Fruit fly (Drosophila melanogaster) whole organism, embryonic: Measurements from ENCODE around the gene Svil.

ENCODE experiments used
- ATbp ChIP-seq: fragments of 200-800 bp; sonication (Bioruptor generic); optimal IDR thresholded peaks from 2 replicates; lab custom pipeline; 2017; ENCODE audit warnings: missing biosample characterization, mild to moderate bottlenecking, missing genetic modification characterization, missing genetic modification reagents
- Abd-B ChIP-seq: fragments of 200-800 bp; sonication (Bioruptor generic); optimal IDR thresholded peaks from 2 replicates; lab custom pipeline; 2018; ENCODE audit warnings: missing biosample characterization, mild to moderate bottlenecking, missing genetic modification characterization, moderate library complexity
- CG10274 ChIP-seq: fragments of 200-800 bp; sonication (Bioruptor generic); optimal IDR thresholded peaks from 3 replicates; lab custom pipeline; 2017; ENCODE audit warnings: missing biosample characterization, mild to moderate bottlenecking, missing genetic modification characterization
- CG11456 ChIP-seq: fragments of 200-800 bp; sonication (Bioruptor generic); IDR thresholded peaks from 3 replicates; pipeline ENCODE4 v1.3.6; 2022; ENCODE audit warnings: missing biosample characterization, missing genetic modification characterization
- CG12391 ChIP-seq: fragments of 200-800 bp; sonication (Bioruptor generic); optimal IDR thresholded peaks from 3 replicates; lab custom pipeline; 2018; ENCODE audit warnings: missing biosample characterization, mild to moderate bottlenecking, missing genetic modification characterization, moderate library complexity
- CG15073 ChIP-seq: fragments of 200-800 bp; sonication (Bioruptor generic); optimal IDR thresholded peaks from 2 replicates; lab custom pipeline; 2016; ENCODE audit warnings: missing biosample characterization, missing genetic modification characterization
- CG15514 ChIP-seq: fragments of 200-800 bp; sonication (Bioruptor generic); optimal IDR thresholded peaks from 3 replicates; lab custom pipeline; 2017; ENCODE audit warnings: missing biosample characterization, missing genetic modification characterization, mild to moderate bottlenecking, moderate library complexity, missing genetic modification reagents
- CG16863 ChIP-seq: fragments of 200-800 bp; sonication (Bioruptor generic); optimal IDR thresholded peaks from 3 replicates; lab custom pipeline; 2016; ENCODE audit warnings: missing biosample characterization, missing genetic modification characterization
- CG18262 ChIP-seq: fragments of 200-800 bp; optimal IDR thresholded peaks from 3 replicates; lab custom pipeline; 2019; ENCODE audit warnings: missing biosample characterization, mild to moderate bottlenecking, missing genetic modification characterization, moderate library complexity
- CG2678 ChIP-seq: fragments of 200-800 bp; sonication (Bioruptor generic); optimal IDR thresholded peaks from 3 replicates; lab custom pipeline; 2019; ENCODE audit warnings: missing biosample characterization, mild to moderate bottlenecking, missing genetic modification characterization, moderate library complexity
- CG4424 ChIP-seq: fragments of 200-800 bp; sonication (Bioruptor generic); optimal IDR thresholded peaks from 3 replicates; lab custom pipeline; 2016; ENCODE audit warnings: missing biosample characterization, missing genetic modification characterization
- CG4617 ChIP-seq: fragments of 200-800 bp; sonication (Bioruptor generic); optimal IDR thresholded peaks from 3 replicates; lab custom pipeline; 2016; ENCODE audit warnings: missing biosample characterization, missing genetic modification characterization, borderline replicate concordance
- CG4707 ChIP-seq: fragments of 200-800 bp; sonication (Bioruptor generic); optimal IDR thresholded peaks from 2 replicates; lab custom pipeline; 2018; ENCODE audit warnings: missing biosample characterization, mild to moderate bottlenecking, missing genetic modification characterization, moderate library complexity
- CG6689 ChIP-seq: fragments of 200-800 bp; sonication (Bioruptor generic); IDR thresholded peaks from 2 replicates; pipeline ENCODE4 v1.3.6; 2022; ENCODE audit warnings: missing biosample characterization, missing genetic modification characterization
- CG6854 ChIP-seq: fragments of 200-800 bp; sonication (Bioruptor generic); optimal IDR thresholded peaks from 3 replicates; lab custom pipeline; 2017; ENCODE audit warnings: missing biosample characterization, mild to moderate bottlenecking, missing genetic modification characterization
- CG7271 ChIP-seq: fragments of 200-800 bp; sonication (Bioruptor generic); optimal IDR thresholded peaks from 2 replicates; lab custom pipeline; 2018; ENCODE audit warnings: missing biosample characterization, mild to moderate bottlenecking, missing genetic modification characterization, moderate library complexity
- CG7745 ChIP-seq: fragments of 200-800 bp; sonication (Bioruptor generic); optimal IDR thresholded peaks from 2 replicates; lab custom pipeline; 2018; ENCODE audit warnings: missing biosample characterization, mild to moderate bottlenecking, missing genetic modification characterization, moderate library complexity
- CG8765 ChIP-seq: fragments of 200-800 bp; sonication (Bioruptor generic); IDR thresholded peaks from 2 replicates; pipeline ENCODE4 v1.3.6; 2022; ENCODE audit warnings: missing biosample characterization, missing genetic modification characterization
- CkIIα-i1 ChIP-seq: fragments of 200-800 bp; sonication (Bioruptor generic); IDR thresholded peaks from 2 replicates; pipeline ENCODE4 v1.3.6; 2022; ENCODE audit warnings: missing biosample characterization, missing genetic modification characterization
- ERR ChIP-seq: fragments of 200-800 bp; sonication (Bioruptor generic); optimal IDR thresholded peaks from 2 replicates; lab custom pipeline; 2016; ENCODE audit warnings: missing biosample characterization, missing genetic modification characterization
- H2.0 ChIP-seq: fragments of 200-800 bp; sonication (Bioruptor generic); IDR thresholded peaks from 2 replicates; pipeline ENCODE4 v1.3.6; 2022; ENCODE audit warnings: missing biosample characterization, missing genetic modification characterization
- HHEX ChIP-seq: fragments of 200-800 bp; sonication (Bioruptor generic); optimal IDR thresholded peaks from 3 replicates; lab custom pipeline; 2017; ENCODE audit warnings: missing biosample characterization, mild to moderate bottlenecking, missing genetic modification characterization, missing genetic modification reagents
- HLHmδ ChIP-seq: fragments of 200-800 bp; sonication (Bioruptor generic); optimal IDR thresholded peaks from 2 replicates; lab custom pipeline; 2018; ENCODE audit warnings: missing biosample characterization, mild to moderate bottlenecking, missing genetic modification characterization, moderate library complexity
- Kr ChIP-seq: fragments of 200-800 bp; sonication (Bioruptor generic); optimal IDR thresholded peaks from 2 replicates; lab custom pipeline; 2017; ENCODE audit warnings: missing biosample characterization, mild to moderate bottlenecking, missing genetic modification characterization
- Mrtf ChIP-seq: fragments of 200-800 bp; sonication (Bioruptor generic); IDR thresholded peaks from 3 replicates; pipeline ENCODE4 v1.3.6; 2022; ENCODE audit warnings: missing biosample characterization, missing genetic modification characterization
- NFAT ChIP-seq: fragments of 200-800 bp; sonication (Bioruptor generic); IDR thresholded peaks from 2 replicates; pipeline ENCODE4 v1.3.6; 2022; ENCODE audit warnings: missing biosample characterization, missing genetic modification characterization
- Nf-YC ChIP-seq: fragments of 200-800 bp; optimal IDR thresholded peaks from 3 replicates; lab custom pipeline; 2019; ENCODE audit warnings: missing biosample characterization, mild to moderate bottlenecking, missing genetic modification characterization, moderate library complexity
- PHDP ChIP-seq: fragments of 200-800 bp; sonication (Bioruptor generic); optimal IDR thresholded peaks from 3 replicates; lab custom pipeline; 2018; ENCODE audit warnings: missing biosample characterization, mild to moderate bottlenecking, missing genetic modification characterization, moderate library complexity
- Side ChIP-seq: fragments of 200-800 bp; sonication (Bioruptor generic); optimal IDR thresholded peaks from 2 replicates; lab custom pipeline; 2016; ENCODE audit warnings: missing biosample characterization, missing genetic modification characterization
- Sin3A ChIP-seq: fragments of >200 bp; optimal IDR thresholded peaks from 2 replicates; lab custom pipeline; 2018
- Sry-β ChIP-seq: fragments of 200-800 bp; sonication (Bioruptor generic); optimal IDR thresholded peaks from 2 replicates; lab custom pipeline; 2018; ENCODE audit warnings: missing biosample characterization, mild to moderate bottlenecking, missing genetic modification characterization, moderate library complexity
- Sry-δ ChIP-seq: fragments of 200-800 bp; sonication (Bioruptor generic); optimal IDR thresholded peaks from 2 replicates; lab custom pipeline; 2016; ENCODE audit warnings: missing biosample characterization, missing genetic modification characterization
- abd-A ChIP-seq: fragments of 200-800 bp; sonication (Bioruptor generic); optimal IDR thresholded peaks from 3 replicates; lab custom pipeline; 2019; ENCODE audit warnings: missing biosample characterization, mild to moderate bottlenecking, missing genetic modification characterization, moderate library complexity
- ato ChIP-seq: fragments of 200-800 bp; sonication (Bioruptor generic); IDR thresholded peaks from 2 replicates; pipeline ENCODE4 v1.3.6; 2022; ENCODE audit warnings: missing biosample characterization, missing genetic modification characterization; ENCODE audit not compliant: partially characterized antibody
- br ChIP-seq: fragments of >200 bp; optimal IDR thresholded peaks from 2 replicates; lab custom pipeline; 2017
- cg ChIP-seq: fragments of 200-800 bp; sonication (Bioruptor generic); optimal IDR thresholded peaks from 3 replicates; lab custom pipeline; 2019; ENCODE audit warnings: missing biosample characterization, mild to moderate bottlenecking, missing genetic modification characterization, moderate library complexity
- crp ChIP-seq, 2 experiments: fragments of 200-800 bp; sonication (Bioruptor generic); optimal IDR thresholded peaks; 2 replicates in 1 of 2; 3 replicates in 1 of 2; lab custom pipeline; 2017; ENCODE audit warnings: missing biosample characterization in 2 of 2, missing genetic modification characterization in 2 of 2, mild to moderate bottlenecking in 1 of 2, moderate library complexity in 1 of 2
- cwo ChIP-seq: fragments of 200-800 bp; sonication (Bioruptor generic); optimal IDR thresholded peaks from 3 replicates; lab custom pipeline; 2017; ENCODE audit warnings: missing biosample characterization, missing genetic modification characterization, mild to moderate bottlenecking, moderate library complexity, missing genetic modification reagents
- dimm ChIP-seq: fragments of 200-800 bp; sonication (Bioruptor generic); IDR thresholded peaks from 2 replicates; pipeline ENCODE4 v1.3.6; 2022; ENCODE audit warnings: missing biosample characterization, missing genetic modification characterization
- dpn ChIP-seq, 2 experiments: fragments of 200-800 bp; sonication (Bioruptor generic); optimal IDR thresholded peaks; 3 replicates each; lab custom pipeline; 2016; ENCODE audit warnings: missing biosample characterization in 2 of 2, missing genetic modification characterization in 2 of 2
- emc ChIP-seq: fragments of 200-800 bp; sonication (Bioruptor generic); optimal IDR thresholded peaks from 2 replicates; lab custom pipeline; 2016; ENCODE audit warnings: missing biosample characterization, missing genetic modification characterization
- fd96Cb ChIP-seq: fragments of 200-800 bp; sonication (Bioruptor generic); optimal IDR thresholded peaks from 2 replicates; lab custom pipeline; 2018; ENCODE audit warnings: missing biosample characterization, mild to moderate bottlenecking, missing genetic modification characterization, moderate library complexity
- gro ChIP-seq: fragments of 200-800 bp; sonication (Bioruptor generic); optimal IDR thresholded peaks from 2 replicates; lab custom pipeline; 2016; ENCODE audit warnings: missing biosample characterization, missing genetic modification characterization
- ind ChIP-seq: fragments of 200-800 bp; sonication (Bioruptor generic); optimal IDR thresholded peaks from 3 replicates; lab custom pipeline; 2016; ENCODE audit warnings: missing biosample characterization, missing genetic modification characterization
- jigr1 ChIP-seq: fragments of 200-800 bp; sonication (Bioruptor generic); IDR thresholded peaks from 3 replicates; pipeline ENCODE4 v1.3.6; 2022; ENCODE audit warnings: missing biosample characterization, missing genetic modification characterization
- ken ChIP-seq: fragments of 200-800 bp; sonication (Bioruptor generic); IDR thresholded peaks from 3 replicates; pipeline ENCODE4 v1.3.6; 2022; ENCODE audit warnings: missing biosample characterization, missing genetic modification characterization
- lov ChIP-seq, 2 experiments: fragments of 200-800 bp in 1 of 2; fragments of >200 bp in 1 of 2; sonication (Bioruptor generic) in 1 of 2; IDR thresholded peaks in 1 of 2; optimal IDR thresholded peaks in 1 of 2; 2 replicates in 1 of 2; 3 replicates in 1 of 2; pipeline versions ENCODE4 v1.3.6 to Lab custom; 2017 to 2022; ENCODE audit warnings: missing biosample characterization in 1 of 2, missing genetic modification characterization in 1 of 2
- repo ChIP-seq: fragments of 200-800 bp; sonication (Bioruptor generic); optimal IDR thresholded peaks from 2 replicates; lab custom pipeline; 2016; ENCODE audit warnings: missing biosample characterization, missing genetic modification characterization
- trh ChIP-seq: fragments of 200-800 bp; sonication (Bioruptor generic); optimal IDR thresholded peaks from 2 replicates; lab custom pipeline; 2016; ENCODE audit warnings: missing biosample characterization, missing genetic modification characterization
- tup ChIP-seq: fragments of 200-800 bp; sonication (Bioruptor generic); optimal IDR thresholded peaks from 2 replicates; lab custom pipeline; 2016; ENCODE audit warnings: missing biosample characterization, mild to moderate bottlenecking, missing genetic modification characterization, moderate library complexity

The Svil gene

DNA sequence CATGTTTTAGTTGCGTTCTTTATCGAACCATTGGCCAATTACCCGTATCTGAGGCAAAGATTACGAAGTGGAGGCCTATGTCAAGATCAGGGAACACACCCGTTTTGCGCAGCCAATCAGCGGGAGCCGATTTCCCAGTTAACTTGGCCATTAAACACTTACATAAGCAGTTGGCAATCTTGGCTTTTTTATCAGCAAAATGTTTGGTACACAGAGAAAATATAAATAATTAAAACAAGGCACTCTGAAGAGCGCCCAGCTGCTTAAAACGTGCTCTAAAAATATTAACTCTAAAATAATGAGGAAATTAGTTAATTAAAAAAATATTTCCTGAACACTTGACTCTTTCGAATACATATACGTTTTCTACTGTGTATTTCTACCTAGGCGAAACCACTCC, 124.3 kb downstream of the Svil start (continued):
- TF ChIP-seq CG15073 (GFP tag; lab: Kevin White, UChicago) (no peak), CG6689 (peak; percentile 54), Sry-β (GFP tag; lab: Kevin White, UChicago) (no peak), repo (GFP tag; lab: Kevin White, UChicago) (no peak), ERR (GFP tag; lab: Kevin White, UChicago) (peak; percentile 16), Nf-YC (tag; lab: Kevin White, UChicago) (peak; percentile 87), PHDP (peak; percentile 67), abd-A (tag; lab: Kevin White, UChicago) (no peak), Kr (GFP tag; lab: Kevin White, UChicago) (no peak), CG7745 (tag; lab: Kevin White, UChicago) (no peak), CG4707 (GFP tag; lab: Kevin White, UChicago) (no peak), ken (no peak), Mrtf (GFP tag; lab: Robert Waterston, UW) (peak; percentile 29; the same call in 1 of the 3 replicates), H2.0 (GFP tag; lab: Robert Waterston, UW) (peak; percentile 68), cg (no peak), CG4424 (GFP tag; lab: Kevin White, UChicago) (peak; percentile 30), lov (optimal IDR thresholded peaks at IDR 0.05; lab: Kevin White, UChicago) (no peak), lov (GFP tag; IDR thresholded peaks at IDR 0.05; lab: Robert Waterston, UW) (no peak), dimm (0 out of 2 replicates have a peak, but pooled peaks have one; percentile 10), tup (GFP tag; lab: Kevin White, UChicago) (peak; percentile 51), CG10274 (GFP tag; lab: Kevin White, UChicago) (no peak), HLHmδ (no peak), CG16863 (GFP tag; lab: Kevin White, UChicago) (no peak), br (lab: Kevin White, UChicago) (no peak), CG8765 (GFP tag; lab: Robert Waterston, UW) (peak; percentile 36; the same call in 1 of the 2 replicates), NFAT (GFP tag; lab: Robert Waterston, UW) (peak; percentile 80; the same call in 1 of the 2 replicates), CG18262 (tag; lab: Kevin White, UChicago) (peak; percentile 34), ato (no peak), Sry-δ (GFP tag; lab: Kevin White, UChicago) (no peak), CkIIα-i1 (GFP tag; lab: Robert Waterston, UW) (no peak), ATbp (GFP tag; lab: Kevin White, UChicago) (peak; percentile 2), CG7271 (tag; lab: Kevin White, UChicago) (no peak), Abd-B (GFP tag; lab: Kevin White, UChicago) (peak; percentile 39), CG2678 (tag; lab: Kevin White, UChicago) (peak; percentile 81), jigr1 (GFP tag; lab: Robert Waterston, UW) (no peak), CG12391 (peak; percentile 51), ind (GFP tag; lab: Kevin White, UChicago) (peak; percentile 59), fd96Cb (tag; lab: Kevin White, UChicago) (peak; percentile 28), emc (peak; percentile 10), crp (GFP tag; optimal IDR thresholded peaks at IDR 0.05; lab: Kevin White, UChicago) (no peak), Side (peak; percentile 46), CG6854 (GFP tag; lab: Kevin White, UChicago) (peak; percentile 28), HHEX (GFP tag; lab: Kevin White, UChicago) (peak; percentile 74), CG11456 (GFP tag; lab: Robert Waterston, UW) (peak; percentile 87; the same call in 2 of the 3 replicates), CG4617 (GFP tag; lab: Kevin White, UChicago) (peak; percentile 1), dpn (GFP tag; optimal IDR thresholded peaks at IDR 0.05; lab: Kevin White, UChicago) (peak; percentile 46 to 64), trh (GFP tag; lab: Kevin White, UChicago) (no peak), Sin3A (no peak), gro (GFP tag; lab: Kevin White, UChicago) (peak; percentile 71), CG15514 (GFP tag; lab: Kevin White, UChicago) (peak; percentile 67), cwo (GFP tag; lab: Kevin White, UChicago) (peak; percentile 70)
